Fruit fly (Drosophila melanogaster) S2 (cell line): ENCODE data around the gene jus.

Experiments used
- CG8478 ChIP-seq: fragments of >200 bp; optimal IDR thresholded peaks from 2 replicates; lab custom pipeline; 2018
- CTCF ChIP-seq, 2 experiments: fragments of >200 bp; optimal IDR thresholded peaks; 2 replicates each; lab custom pipeline; 2018

DNA sequence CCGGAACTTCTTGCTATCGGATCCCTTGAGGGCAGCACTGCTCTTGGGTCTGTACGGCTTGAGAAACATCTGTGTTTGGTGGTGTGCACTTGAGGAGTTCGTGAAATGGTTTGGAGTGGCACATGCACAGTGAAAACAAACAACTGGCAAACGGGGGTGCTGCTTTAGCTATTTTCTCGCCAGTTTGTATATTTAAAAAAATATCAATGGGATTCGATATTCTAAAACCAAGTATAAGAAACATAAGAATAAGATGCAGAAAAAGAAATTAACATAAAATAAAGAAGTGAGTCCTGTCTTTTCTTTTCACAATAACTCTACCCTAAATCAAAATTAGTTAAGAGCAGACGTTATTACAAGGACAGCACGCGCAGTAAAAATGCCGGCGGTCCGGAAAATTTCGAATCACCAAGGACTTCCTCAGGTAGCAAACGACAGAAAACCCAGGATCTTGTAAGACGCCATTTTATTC lies 43.1 kb downstream of the jus start, which contains the start of gene eIF2D:
- TF ChIP-seq CG8478 (lab: Kevin White, UChicago) (no peak), CTCF (optimal IDR thresholded peaks at IDR 0.05; lab: Kevin White, UChicago) (no peak)
